Worm (Caenorhabditis elegans) whole organism, L4/young adult: ENCODE data around the gene W06G6.17.

Source experiments
- W03F9.2 ChIP-seq: fragments of 150-350 bp; optimal IDR thresholded peaks from 2 replicates; lab custom pipeline; 2014; ENCODE audit warnings: missing biosample characterization, missing genetic modification characterization
- him-1 ChIP-seq: sonication (generic microtip); optimal IDR thresholded peaks from 2 replicates; lab custom pipeline; 2016; ENCODE audit warnings: missing genotype, missing genetic modification reagents, missing genetic modification characterization, missing compliant biosample characterization

ce11 chrV:16621894-16622293 lies 23.2 kb downstream of the W06G6.17 start:
- TF ChIP-seq him-1 (tag; lab: Kevin White, UChicago) (no peak), W03F9.2 (tag; lab: Kevin White, UChicago) (no peak)
